Worm (Caenorhabditis elegans) whole organism, early embryonic: ENCODE results near the gene H35N09.2.

Experiments used
- aly-1 ChIP-seq: sonication (generic microtip); optimal IDR thresholded peaks from 2 replicates; lab custom pipeline; 2016; ENCODE audit warnings: missing genetic modification characterization, missing compliant biosample characterization
- ama-1 ChIP-seq: fragments of 150-350 bp; optimal IDR thresholded peaks from 2 replicates; lab custom pipeline; 2014
- ceh-13 ChIP-seq: fragments of 200-800 bp; sonication (Bioruptor generic); optimal IDR thresholded peaks from 2 replicates; lab custom pipeline; 2018; ENCODE audit warnings: mild to moderate bottlenecking, missing genetic modification characterization, missing compliant biosample characterization
- flt-1 ChIP-seq: fragments of 200-800 bp; sonication (Bioruptor generic); IDR thresholded peaks from 2 replicates; pipeline ENCODE4 v1.3.6; 2022; ENCODE audit warnings: missing genetic modification characterization, missing compliant biosample characterization
- hmg-4 ChIP-seq: fragments of 200-800 bp; sonication (Bioruptor generic); optimal IDR thresholded peaks from 2 replicates; lab custom pipeline; 2018; ENCODE audit warnings: mild to moderate bottlenecking, missing genetic modification characterization, missing compliant biosample characterization
- hnd-1 ChIP-seq: sonication (generic microtip); optimal IDR thresholded peaks from 2 replicates; lab custom pipeline; 2016; ENCODE audit warnings: missing genetic modification characterization, missing compliant biosample characterization
- tbx-11 ChIP-seq: fragments of 200-800 bp; sonication (Bioruptor generic); IDR thresholded peaks from 2 replicates; pipeline ENCODE4 v1.3.6; 2022; ENCODE audit warnings: missing genetic modification characterization, missing compliant biosample characterization
- tbx-37 ChIP-seq: fragments of 200-800 bp; sonication (Bioruptor generic); conservative IDR thresholded peaks from 2 replicates; pipeline ENCODE4 v1.3.6; 2022; ENCODE audit warnings: missing genetic modification reagents, missing genetic modification characterization, missing compliant biosample characterization

- TF ChIP-seq aly-1 (no peak), hnd-1 (tag; lab: Kevin White, UChicago) (no peak), hmg-4 (no peak), ceh-13 (GFP tag; lab: Kevin White, UChicago) (no peak), tbx-37 (GFP tag; lab: Robert Waterston, UW) (no peak), tbx-11 (GFP tag; lab: Robert Waterston, UW) (no peak), flt-1 (no peak), ama-1 (lab: Kevin White, UChicago) (no peak)
Observed at ce11 chrX:8581447-8581846, 23.4 kb downstream of the H35N09.2 start, which contains the start of gene F18E9.8.
